Worm (Caenorhabditis elegans): ENCODE data around the gene mccc-1.

Gene mccc-1

DNA sequence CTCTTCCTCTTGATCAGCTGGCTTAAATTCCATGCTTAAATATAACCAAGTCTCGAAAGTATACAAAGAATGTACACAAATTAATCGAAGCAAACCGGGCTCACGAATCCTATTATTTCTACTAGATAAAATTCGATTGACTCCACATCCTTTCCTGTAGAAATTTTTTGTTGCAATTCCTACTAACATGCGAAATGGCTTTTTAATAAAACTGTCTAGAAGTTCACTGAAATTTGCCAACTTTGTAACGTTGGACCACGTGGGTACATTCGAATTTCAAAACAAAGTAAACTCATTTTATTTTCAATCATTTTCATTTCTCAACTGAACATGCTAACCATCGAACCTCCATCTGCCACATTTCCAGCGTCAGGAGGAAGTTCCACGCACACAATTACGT is 10.7 kb downstream of the mccc-1 start, which contains the start of gene ssp-32:
ssp-32 (plus strand) TSS at position 301 of the 400 bp plus-strand sequence.
- no peak for TF ChIP-seq hnd-1 (tag; optimal IDR thresholded peaks at IDR 0.05)
- TF ChIP-seq ceh-13 (GFP tag; optimal IDR thresholded peaks at IDR 0.05), result no peak
- no peak for TF ChIP-seq scrt-1 (GFP tag; IDR thresholded peaks at IDR 0.05)
- no peak for TF ChIP-seq ceh-36 (tag; optimal IDR thresholded peaks at IDR 0.05)
- TF ChIP-seq tbx-11 (GFP tag; IDR thresholded peaks at IDR 0.05), result no peak
- no peak for TF ChIP-seq ets-7 (tag; optimal IDR thresholded peaks at IDR 0.05)
- TF ChIP-seq hmbx-1 (tag; optimal IDR thresholded peaks at IDR 0.05), result no peak
- TF ChIP-seq aly-1 (tag; optimal IDR thresholded peaks at IDR 0.05), result no peak

ce11 chrIV:9898712-9899111 is 14.3 kb downstream of the mccc-1 start, which contains the start of gene tbc-3:
Gene tbc-3, plus strand, starts transcription at chrIV:9899012.
- TF ChIP-seq aly-1 (tag; optimal IDR thresholded peaks at IDR 0.05) (no peak), hmg-4 (GFP tag; optimal IDR thresholded peaks at IDR 0.05) (no peak), ceh-13 (GFP tag; optimal IDR thresholded peaks at IDR 0.05) (no peak), tbx-11 (GFP tag; IDR thresholded peaks at IDR 0.05) (no peak), ama-1 (optimal IDR thresholded peaks at IDR 0.05) (no peak), tbx-37 (GFP tag; conservative IDR thresholded peaks at IDR 0.05) (no peak), pes-1 (GFP tag; IDR thresholded peaks at IDR 0.05) (no peak), sea-1 (GFP tag; conservative IDR thresholded peaks at IDR 0.05) (no peak), B0310.2 (tag; optimal IDR thresholded peaks at IDR 0.05) (no peak), hnd-1 (tag; optimal IDR thresholded peaks at IDR 0.05) (no peak), tra-4 (tag; optimal IDR thresholded peaks at IDR 0.05) (no peak), ets-7 (tag; optimal IDR thresholded peaks at IDR 0.05) (no peak), flt-1 (GFP tag; IDR thresholded peaks at IDR 0.05) (no peak), F13C5.2 (tag; optimal IDR thresholded peaks at IDR 0.05) (no peak), scrt-1 (GFP tag; IDR thresholded peaks at IDR 0.05) (no peak), hmbx-1 (tag; optimal IDR thresholded peaks at IDR 0.05) (no peak), ceh-36 (tag; optimal IDR thresholded peaks at IDR 0.05) (no peak)

ce11 chrIV:9899227-9899626 is 14.9 kb downstream of the mccc-1 start:
- no peak for TF ChIP-seq tbx-37 (GFP tag; conservative IDR thresholded peaks at IDR 0.05)
- TF ChIP-seq ets-7 (tag; optimal IDR thresholded peaks at IDR 0.05), result no peak

- no peak for TF ChIP-seq hnd-1 (tag; optimal IDR thresholded peaks at IDR 0.05)
- TF ChIP-seq tra-4 (tag; optimal IDR thresholded peaks at IDR 0.05), result no peak
- no peak for TF ChIP-seq ets-7 (tag; optimal IDR thresholded peaks at IDR 0.05)
- TF ChIP-seq pes-1 (GFP tag; IDR thresholded peaks at IDR 0.05), result no peak
- no peak for TF ChIP-seq tbx-37 (GFP tag; conservative IDR thresholded peaks at IDR 0.05)
- no peak for TF ChIP-seq hmg-4 (GFP tag; optimal IDR thresholded peaks at IDR 0.05)
- TF ChIP-seq ama-1 (optimal IDR thresholded peaks at IDR 0.05), result no peak
- TF ChIP-seq flt-1 (GFP tag; IDR thresholded peaks at IDR 0.05), result no peak
- TF ChIP-seq sea-1 (GFP tag; conservative IDR thresholded peaks at IDR 0.05), result no peak
Observed at ce11 chrIV:9903608-9904007, 19.2 kb downstream of the mccc-1 start, which contains the start of gene best-13. Gene best-13, plus strand, starts transcription at chrIV:9903908.

DNA sequence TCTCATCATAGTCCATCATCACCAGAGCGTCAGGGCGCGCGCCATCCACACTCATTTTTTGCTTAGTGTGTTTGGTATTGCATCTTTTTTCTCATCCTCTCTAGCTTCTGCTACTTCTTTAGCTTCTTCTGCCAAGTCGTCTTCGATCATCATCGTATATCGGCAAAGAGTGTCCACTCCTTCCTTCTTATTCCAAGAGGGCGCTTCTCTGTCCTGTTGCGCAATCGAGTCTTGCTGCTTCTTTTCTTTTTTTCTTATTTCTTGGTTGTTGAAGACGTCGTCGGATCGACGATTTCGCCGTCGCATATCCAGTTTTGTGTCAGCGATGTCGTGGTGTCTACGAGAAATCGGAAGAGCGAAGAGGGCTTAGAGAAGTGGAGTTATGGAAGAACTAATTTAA is 28.7 kb downstream of the mccc-1 start:
- TF ChIP-seq pes-1 (GFP tag; IDR thresholded peaks at IDR 0.05) (no peak), ama-1 (optimal IDR thresholded peaks at IDR 0.05) (no peak), ceh-36 (tag; optimal IDR thresholded peaks at IDR 0.05) (no peak), aly-1 (tag; optimal IDR thresholded peaks at IDR 0.05) (no peak), flt-1 (GFP tag; IDR thresholded peaks at IDR 0.05) (no peak)

DNA sequence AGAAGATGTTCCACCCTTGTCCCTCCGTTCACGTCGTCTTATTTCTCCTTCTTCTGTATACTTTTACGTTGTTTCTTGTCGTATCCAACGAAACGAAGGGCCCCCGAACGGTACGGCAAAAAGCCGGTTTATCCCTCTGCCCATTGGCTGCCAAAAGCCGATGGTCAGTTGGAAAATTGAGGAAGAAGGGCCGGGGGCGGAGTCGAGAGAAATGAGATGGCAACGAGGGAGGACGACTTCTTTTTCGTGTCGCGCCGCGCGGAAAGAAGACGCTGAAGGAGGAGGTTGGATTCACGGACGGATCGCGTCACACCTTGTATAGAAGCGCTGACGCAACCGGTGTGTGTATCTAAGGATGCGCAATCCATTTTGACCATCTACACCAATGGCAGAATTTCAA is 30.8 kb downstream of the mccc-1 start:
- no peak for TF ChIP-seq ceh-13 (GFP tag; optimal IDR thresholded peaks at IDR 0.05)
- no peak for TF ChIP-seq tbx-37 (GFP tag; conservative IDR thresholded peaks at IDR 0.05)
- TF ChIP-seq ets-7 (tag; optimal IDR thresholded peaks at IDR 0.05), result no peak
- no peak for TF ChIP-seq pes-1 (GFP tag; IDR thresholded peaks at IDR 0.05)

DNA sequence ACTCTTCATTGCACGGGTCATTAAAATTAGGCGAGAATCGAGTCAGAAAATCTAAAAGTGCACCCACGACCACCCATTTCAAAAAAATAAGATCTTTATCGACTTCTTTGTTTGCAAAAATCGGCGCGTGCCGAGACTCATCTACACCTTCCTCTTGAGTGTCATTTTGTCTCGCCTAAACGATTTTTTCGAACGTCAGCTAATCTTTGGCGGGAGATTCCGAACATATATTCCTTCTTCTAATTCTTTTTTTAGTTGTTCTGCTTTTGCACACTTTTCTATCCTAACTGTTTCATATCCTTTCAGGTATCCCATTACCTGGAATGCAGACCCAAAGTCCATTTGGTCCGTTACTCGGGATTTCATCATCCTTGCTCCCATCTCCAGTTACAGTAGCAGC is 31.9 kb downstream of the mccc-1 start, which contains the start of gene bed-3:
bed-3 (plus strand) TSS at position 301 of the 400 bp plus-strand sequence.
- TF ChIP-seq pes-1 (GFP tag; IDR thresholded peaks at IDR 0.05), result no peak
- no peak for TF ChIP-seq B0310.2 (tag; optimal IDR thresholded peaks at IDR 0.05)
- no peak for TF ChIP-seq F13C5.2 (tag; optimal IDR thresholded peaks at IDR 0.05)
- no peak for TF ChIP-seq ets-7 (tag; optimal IDR thresholded peaks at IDR 0.05)
- no peak for TF ChIP-seq aly-1 (tag; optimal IDR thresholded peaks at IDR 0.05)
- no peak for TF ChIP-seq sea-1 (GFP tag; conservative IDR thresholded peaks at IDR 0.05)
- TF ChIP-seq ceh-13 (GFP tag; optimal IDR thresholded peaks at IDR 0.05), result no peak
- no peak for TF ChIP-seq ceh-36 (tag; optimal IDR thresholded peaks at IDR 0.05)
- TF ChIP-seq tbx-37 (GFP tag; conservative IDR thresholded peaks at IDR 0.05), result no peak
- no peak for TF ChIP-seq hmg-4 (GFP tag; optimal IDR thresholded peaks at IDR 0.05)
- no peak for TF ChIP-seq hmbx-1 (tag; optimal IDR thresholded peaks at IDR 0.05)
- no peak for TF ChIP-seq flt-1 (GFP tag; IDR thresholded peaks at IDR 0.05)
- TF ChIP-seq ama-1 (optimal IDR thresholded peaks at IDR 0.05), result no peak
- no peak for TF ChIP-seq scrt-1 (GFP tag; IDR thresholded peaks at IDR 0.05)

- no peak for TF ChIP-seq sea-1 (GFP tag; conservative IDR thresholded peaks at IDR 0.05)
- no peak for TF ChIP-seq ets-7 (tag; optimal IDR thresholded peaks at IDR 0.05)
- no peak for TF ChIP-seq hnd-1 (tag; optimal IDR thresholded peaks at IDR 0.05)
Observed at ce11 chrIV:9918021-9918420, 33.7 kb downstream of the mccc-1 start.

DNA sequence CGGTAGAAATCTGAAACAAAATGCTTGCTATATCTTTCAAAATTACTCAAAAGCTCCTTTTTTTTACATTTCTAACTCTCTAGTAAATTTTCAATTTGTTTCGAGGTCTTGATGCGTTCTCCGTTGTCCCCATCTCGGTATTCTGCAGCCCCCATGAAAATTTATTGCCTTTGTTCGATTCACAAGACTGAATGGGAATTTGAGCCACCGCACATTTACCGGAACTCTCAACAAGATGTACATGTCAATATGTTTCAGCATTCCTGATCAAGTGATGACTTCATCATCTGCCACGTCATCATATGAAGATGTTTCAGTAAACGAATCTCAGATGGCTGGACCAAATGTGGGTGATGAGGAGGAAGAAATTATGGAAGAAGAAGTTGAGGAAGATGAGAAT is 36.1 kb downstream of the mccc-1 start:
- TF ChIP-seq aly-1 (tag; optimal IDR thresholded peaks at IDR 0.05) (no peak), tbx-37 (GFP tag; conservative IDR thresholded peaks at IDR 0.05) (no peak), ceh-36 (tag; optimal IDR thresholded peaks at IDR 0.05) (no peak)
